Fruit fly (Drosophila melanogaster): Measurements from ENCODE around the gene mus302.

mus302 gene

DNA sequence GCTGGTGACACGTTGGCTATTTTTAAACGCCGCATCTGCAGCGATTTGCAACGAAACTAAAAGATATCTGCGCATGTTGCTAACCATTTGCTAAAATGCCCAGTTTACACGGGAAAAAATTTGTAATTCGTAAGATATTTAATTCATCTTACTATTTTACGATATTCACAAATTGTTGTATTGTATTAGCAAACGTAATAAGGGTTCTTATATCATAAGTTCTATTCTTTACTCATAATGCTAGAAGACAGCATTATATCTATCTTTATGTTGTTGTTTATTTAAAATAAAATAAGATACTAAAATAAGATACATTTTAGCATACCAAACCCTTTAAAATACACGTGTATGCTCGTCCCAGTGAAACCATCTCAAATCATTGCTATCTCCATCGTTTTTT lies 20.1 kb downstream of the mus302 start:
- no peak for TF ChIP-seq noc (tag; optimal IDR thresholded peaks at IDR 0.05)

DNA sequence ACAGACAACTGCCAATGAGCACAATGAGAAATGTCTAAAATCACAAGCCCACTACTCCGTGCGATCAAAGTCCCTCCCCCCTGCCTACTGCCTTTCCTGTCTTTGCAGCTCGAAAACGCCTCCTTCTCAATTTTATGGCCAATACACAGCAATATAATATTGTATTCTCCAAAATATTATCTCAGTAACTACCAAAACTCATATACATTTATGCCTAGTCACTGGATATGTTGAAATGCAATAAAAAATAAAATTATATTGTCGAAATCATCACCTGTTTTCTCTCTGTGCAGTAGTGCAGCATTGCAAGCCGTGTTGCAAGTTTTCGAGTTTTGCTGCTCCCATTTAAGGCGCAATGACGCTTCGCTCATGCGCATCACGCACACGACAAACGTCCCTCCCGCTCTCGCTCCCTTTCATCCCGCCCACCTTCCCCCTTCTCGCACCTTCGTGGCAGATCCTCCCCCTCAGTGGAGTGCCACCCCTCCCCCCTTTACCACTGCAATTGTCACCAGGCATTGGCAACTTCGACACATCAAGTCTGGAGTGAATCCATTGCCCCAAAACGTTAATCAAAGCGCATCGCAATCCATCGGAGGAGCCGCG lies 20.9 kb downstream of the mus302 start:
- TF ChIP-seq noc (tag; optimal IDR thresholded peaks at IDR 0.05) = no peak

DNA sequence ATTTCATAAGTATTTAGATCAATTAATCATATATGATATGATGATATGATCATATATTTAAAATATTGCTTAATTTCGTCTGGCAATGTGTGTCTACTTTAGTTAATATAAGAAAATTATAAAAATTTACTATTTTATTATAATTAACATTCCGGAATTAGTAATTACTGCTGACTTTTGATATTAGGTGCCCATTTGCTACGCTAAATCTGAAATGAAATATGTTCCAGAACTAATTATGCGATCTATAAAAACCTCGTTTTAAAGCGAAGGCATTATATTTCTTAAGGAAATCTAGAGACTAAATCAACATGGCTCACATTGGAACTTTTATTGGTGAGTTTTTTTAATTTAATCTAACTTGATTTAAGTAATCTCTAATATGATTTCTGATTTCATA lies 24.3 kb downstream of the mus302 start, which contains the start of gene CG42852:
TSS of gene CG42852 (plus strand) at position 301 of the 400 bp plus-strand sequence.
- no peak for TF ChIP-seq noc (tag; optimal IDR thresholded peaks at IDR 0.05)

DNA sequence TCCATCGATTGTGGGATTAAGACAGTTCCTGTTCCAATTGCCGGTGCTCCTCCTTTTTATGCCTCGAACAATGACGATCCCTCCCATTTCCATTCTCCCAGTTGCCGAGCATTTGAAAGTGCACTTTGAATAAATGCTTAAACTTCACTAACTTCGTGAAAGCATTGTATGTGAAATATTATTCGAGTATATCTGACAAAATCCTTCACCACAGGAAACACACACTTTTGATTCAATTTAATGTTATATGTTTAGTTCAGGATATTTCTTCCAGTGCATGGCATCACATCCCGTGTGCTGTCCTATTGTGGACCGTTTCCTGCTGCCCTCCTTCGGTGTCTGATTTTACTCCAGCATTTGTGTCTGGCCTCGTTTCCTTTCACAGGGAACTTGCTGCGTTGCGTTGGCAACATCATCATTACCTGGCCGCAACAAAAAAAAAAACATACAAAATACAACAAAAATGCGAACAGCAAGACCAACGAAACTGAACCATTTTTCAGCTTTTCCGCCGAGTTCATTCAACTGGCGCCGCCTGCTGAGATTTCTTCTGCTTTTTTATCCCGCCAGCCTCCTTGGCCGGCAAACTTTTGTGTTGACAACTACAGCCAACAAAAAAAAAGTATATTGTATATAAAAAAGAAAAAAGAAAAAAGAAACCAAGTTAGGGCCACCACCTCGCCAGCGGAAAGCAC lies 27.0 kb downstream of the mus302 start:
- TF ChIP-seq noc (tag; optimal IDR thresholded peaks at IDR 0.05) = no peak

DNA sequence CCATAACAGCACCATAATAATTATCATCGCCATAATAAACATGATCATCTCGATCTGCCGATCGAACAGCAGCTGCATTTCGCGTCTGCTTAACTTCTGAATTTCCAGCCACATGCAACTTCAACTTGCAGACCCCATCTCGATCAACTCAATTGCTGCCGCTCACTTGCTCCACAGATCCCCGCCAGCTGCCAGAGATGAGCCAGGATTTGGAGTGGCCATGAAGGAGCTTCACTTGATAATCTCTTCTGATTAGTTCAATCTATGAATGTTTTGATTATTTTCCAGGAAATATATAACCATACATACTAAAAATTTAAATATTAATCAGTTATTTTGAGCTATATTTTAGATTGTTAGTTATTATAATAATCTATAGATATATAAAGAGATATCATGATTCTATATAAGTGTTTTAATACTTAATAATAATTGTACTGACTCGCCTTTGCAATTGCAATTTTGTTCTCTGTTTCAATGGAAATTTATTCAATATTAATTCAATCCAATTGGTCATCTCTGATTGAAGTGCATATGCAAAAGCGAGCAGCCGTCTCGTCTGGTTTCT lies 28.0 kb downstream of the mus302 start:
- no peak for TF ChIP-seq noc (tag; optimal IDR thresholded peaks at IDR 0.05)

DNA sequence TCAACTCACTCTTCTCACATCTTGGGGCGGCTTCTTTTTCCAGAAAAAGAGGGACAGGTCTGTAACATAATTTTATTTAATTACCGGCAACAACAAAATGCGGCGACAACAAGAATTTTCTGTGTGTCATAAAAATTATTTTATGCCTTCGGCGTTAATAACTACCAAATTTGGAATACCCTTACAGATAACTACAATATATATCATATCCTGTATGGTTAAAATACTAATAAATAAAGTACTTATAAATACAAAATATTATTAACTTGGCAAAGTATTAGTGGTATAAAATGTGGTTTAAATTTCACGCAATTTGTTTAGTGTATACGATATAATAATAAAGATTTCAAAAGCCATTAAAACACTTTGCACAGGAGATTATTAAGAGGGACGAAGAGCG lies 28.8 kb downstream of the mus302 start:
- no peak for TF ChIP-seq noc (tag; optimal IDR thresholded peaks at IDR 0.05)

DNA sequence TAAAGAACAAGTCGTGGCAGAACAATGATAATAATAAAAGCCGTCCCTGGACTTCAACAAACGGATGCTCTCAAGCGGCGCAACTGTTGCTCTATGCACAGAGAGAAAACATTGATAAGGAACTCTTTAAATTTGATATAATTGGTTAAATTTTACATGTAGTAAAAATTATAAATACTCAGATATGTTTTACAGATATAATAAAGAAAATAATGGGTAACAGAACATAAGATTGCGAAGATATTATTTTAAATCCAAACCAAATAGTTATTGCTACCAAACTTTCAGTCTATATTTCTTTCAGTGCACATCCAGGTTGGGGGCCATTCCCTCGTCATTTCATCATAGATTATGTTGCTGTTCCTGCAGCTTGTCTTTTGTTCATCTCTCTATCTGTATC lies 29.8 kb downstream of the mus302 start:
- TF ChIP-seq noc (tag; optimal IDR thresholded peaks at IDR 0.05) = no peak

DNA sequence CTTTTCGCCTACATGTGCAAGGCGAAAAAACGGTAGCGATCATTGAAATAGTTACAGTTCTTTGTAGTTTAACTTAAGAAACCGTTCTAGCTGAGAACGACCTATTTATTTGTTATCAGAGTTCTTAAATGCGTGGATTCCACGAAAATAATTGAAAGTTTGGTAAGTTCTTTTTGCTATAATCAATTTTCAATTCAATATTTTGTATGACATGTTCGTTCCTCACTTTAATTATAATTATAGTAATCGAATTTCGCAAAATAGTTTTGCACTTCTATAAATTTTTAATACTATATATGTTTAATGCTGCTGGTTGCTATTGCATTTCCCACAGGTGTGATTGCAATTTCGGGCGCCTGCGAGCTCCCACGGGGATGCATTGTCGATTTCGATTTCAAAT lies 31.2 kb downstream of the mus302 start:
- no peak for TF ChIP-seq noc (tag; optimal IDR thresholded peaks at IDR 0.05)

DNA sequence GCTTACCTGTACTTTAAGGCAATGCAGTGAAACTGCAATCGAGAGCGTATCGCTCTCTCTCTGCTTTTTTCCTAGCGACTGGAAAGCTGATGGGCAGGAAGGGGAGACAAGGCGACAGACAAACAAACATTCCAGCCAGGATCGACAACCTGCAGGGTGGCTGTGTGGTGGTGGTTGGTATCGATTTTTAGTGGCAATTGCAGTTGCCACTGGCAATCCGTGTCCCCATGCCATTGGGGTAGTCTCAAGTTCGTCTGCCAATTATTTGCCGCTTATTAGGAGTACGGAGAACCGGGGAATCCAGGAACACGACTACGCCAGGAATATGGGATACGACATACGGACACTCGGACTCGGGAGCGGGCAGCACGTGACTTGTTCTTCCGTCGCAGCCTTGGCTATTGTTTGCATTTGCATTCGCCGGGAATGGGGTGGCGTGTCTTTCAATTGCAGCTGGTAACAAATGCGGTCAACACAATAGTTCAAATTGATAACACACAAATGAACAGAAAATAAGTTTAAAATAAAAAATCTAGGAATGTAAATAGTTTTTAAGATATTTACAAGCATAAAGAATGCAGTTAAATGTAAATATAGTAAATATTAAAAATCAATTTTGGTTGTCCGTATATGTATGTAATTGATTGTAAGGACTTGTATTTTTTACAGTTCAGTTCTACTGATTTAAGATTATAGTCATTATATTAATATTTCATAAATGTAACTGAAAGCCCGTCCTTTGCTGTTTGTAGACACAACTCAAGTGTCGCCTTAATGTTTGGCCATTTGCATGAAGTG lies 32.8 kb downstream of the mus302 start:
- no peak for TF ChIP-seq noc (tag; optimal IDR thresholded peaks at IDR 0.05)

DNA sequence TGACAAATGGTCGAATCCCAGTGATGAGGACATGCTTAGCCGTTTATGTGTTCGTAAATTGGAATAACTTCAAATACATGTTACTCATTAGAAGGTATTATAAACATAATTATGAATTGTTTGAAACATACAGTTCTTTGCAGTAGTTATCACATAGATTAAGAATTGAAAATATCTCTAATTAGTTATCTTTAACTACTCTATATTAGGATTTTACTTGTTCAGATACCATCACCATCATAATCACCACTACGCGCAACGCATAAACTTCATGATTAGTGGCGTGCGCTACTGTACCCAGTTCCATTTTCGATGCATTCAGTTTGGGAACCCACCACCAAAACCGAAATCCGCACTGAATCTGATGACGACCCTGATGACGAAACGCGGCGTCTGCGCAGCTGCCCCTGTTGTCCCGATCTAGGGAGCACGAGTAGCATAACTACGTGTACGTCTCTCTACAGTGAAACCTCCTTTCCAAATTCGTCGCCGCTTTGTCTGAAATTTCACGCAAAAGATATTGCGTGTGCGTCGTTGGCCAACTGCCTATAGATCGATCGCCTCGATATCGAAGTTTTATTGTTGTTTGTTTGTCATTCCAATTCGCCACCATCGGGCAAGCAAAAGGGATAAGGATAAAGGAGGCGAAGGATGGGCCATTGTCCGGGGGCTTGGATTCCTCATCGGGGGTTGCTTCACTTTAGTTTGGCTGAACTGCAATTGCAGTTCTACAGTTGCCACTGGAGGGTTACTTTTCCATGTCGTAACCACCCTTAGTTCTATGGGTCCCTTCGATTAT lies 35.4 kb downstream of the mus302 start:
- no peak for TF ChIP-seq noc (tag; optimal IDR thresholded peaks at IDR 0.05)

DNA sequence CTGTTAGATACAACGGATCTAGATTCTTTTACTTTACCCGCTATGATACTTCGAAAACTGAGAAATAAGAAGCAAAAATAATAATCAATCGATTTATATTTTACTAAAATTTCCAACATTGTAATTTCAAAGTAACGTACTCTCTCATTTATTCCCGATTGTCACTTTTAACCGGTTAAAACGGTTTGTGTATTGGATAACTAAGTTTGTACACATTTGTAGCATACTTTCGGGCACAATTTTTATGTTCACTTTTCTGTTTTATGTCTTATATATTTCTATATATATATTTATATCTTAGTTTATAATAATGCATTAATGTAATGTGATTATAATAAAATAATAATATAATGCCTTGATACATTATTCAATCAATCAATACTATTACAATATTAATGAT lies 37.9 kb downstream of the mus302 start:
- TF ChIP-seq noc (tag; optimal IDR thresholded peaks at IDR 0.05) = no peak

DNA sequence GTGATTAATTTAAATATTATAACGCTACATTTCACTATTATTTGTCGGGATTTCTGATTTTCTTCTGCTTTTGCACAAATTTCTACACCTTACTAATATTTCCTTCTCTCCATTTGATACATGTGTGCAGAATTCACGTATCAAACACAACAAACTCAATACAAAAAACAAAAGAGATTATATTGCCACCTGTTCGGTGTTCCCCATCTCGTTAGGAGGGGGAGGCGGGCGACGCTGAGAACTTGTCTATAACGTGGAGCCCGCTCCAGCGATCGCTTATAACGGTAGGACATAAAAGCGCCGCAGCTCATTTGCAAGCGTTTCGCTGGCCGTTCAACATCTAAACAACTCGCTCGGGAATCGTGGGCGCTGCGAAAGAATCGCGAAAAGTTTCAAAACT lies 46.3 kb downstream of the mus302 start, which contains the start of gene CG9701:
TSS of gene CG9701 (plus strand) at position 301 of the 400 bp plus-strand sequence.
- TF ChIP-seq noc (tag; optimal IDR thresholded peaks at IDR 0.05) = no peak

DNA sequence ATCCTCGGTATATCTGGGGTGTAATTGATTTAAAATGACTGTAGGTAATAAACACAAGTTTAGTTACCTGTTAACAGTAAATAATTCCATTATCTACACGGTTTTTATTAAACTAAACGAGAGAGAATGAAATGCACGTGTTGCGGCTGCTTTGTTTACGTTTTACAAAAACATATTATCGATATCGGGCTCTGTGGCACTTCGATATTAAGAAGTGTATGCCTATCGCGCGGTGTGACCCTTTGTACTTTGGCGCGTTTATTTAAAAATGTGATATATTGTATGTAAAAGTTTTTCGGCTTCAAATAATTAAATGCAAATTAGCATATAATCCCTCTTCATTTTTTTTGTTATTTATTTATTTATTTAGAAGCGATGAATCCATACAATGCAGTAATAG lies 48.9 kb downstream of the mus302 start, which contains the start of gene Dbp73D:
TSS of gene Dbp73D (minus strand) at position 174 of the 400 bp plus-strand sequence.
- TF ChIP-seq noc (tag; optimal IDR thresholded peaks at IDR 0.05) = no peak

DNA sequence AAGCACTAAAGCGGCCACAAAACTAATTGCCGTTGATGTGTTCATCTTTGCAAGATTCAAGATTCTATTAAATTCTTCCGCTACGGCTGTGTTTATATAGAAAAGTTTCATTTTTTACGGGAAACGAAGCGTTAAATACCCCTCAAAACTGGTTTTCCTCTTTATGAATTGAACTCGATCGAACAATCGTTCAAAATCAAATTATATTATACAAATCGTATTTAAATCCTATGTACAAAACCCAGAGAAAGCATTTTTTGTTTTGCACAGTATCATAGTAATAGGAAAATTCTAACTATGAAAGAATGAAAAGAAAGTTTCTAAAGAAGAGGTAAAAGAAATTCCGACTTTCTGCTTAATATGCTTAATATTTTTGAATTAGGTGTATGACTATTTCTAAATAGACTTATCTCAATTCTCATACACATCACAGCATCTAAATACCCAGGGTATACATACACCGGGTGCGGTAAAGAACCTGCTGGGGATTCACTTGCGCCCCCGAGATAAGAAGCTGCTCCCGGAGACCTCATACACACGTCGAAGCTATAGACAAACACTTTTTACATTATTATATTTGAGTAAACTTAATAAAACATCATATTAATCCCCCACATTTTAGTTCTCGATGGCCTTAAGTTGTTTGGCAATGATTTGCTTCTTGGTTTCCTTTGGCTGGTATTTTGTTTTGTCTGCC lies 51.4 kb downstream of the mus302 start, which contains the start of gene PGRP-SB1:
TSS of gene PGRP-SB1 (minus strand) at position 51 of the 697 bp plus-strand sequence.
- TF ChIP-seq noc (tag; optimal IDR thresholded peaks at IDR 0.05) = peak; percentile 42
